Fruit fly (Drosophila melanogaster) whole organism: ENCODE results near the gene CG17597.
A peak's percentile ranks its signal among the peaks of the same experiment; 100 is the strongest.

ENCODE experiments used
- CG8478 ChIP-seq: fragments of >200 bp; optimal IDR thresholded peaks from 2 replicates; lab custom pipeline; 2018; ENCODE audit warnings: inconsistent platforms
- Dll ChIP-seq: fragments of >200 bp; optimal IDR thresholded peaks from 2 replicates; lab custom pipeline; 2017
- EcR ChIP-seq, 2 experiments: fragments of >200 bp; optimal IDR thresholded peaks; 2 replicates each; lab custom pipeline; 2017; ENCODE audit warnings: missing biosample characterization in 2 of 2, missing genetic modification characterization in 2 of 2, missing genetic modification reagents in 2 of 2
- pan ChIP-seq: fragments of >200 bp; optimal IDR thresholded peaks from 2 replicates; lab custom pipeline; 2017
- psq ChIP-seq: fragments of >200 bp; optimal IDR thresholded peaks from 2 replicates; lab custom pipeline; 2017
- usp ChIP-seq: fragments of >200 bp; optimal IDR thresholded peaks from 2 replicates; lab custom pipeline; 2017; ENCODE audit warnings: missing biosample characterization, missing genetic modification characterization, mixed read lengths

CG17597 gene

DNA sequence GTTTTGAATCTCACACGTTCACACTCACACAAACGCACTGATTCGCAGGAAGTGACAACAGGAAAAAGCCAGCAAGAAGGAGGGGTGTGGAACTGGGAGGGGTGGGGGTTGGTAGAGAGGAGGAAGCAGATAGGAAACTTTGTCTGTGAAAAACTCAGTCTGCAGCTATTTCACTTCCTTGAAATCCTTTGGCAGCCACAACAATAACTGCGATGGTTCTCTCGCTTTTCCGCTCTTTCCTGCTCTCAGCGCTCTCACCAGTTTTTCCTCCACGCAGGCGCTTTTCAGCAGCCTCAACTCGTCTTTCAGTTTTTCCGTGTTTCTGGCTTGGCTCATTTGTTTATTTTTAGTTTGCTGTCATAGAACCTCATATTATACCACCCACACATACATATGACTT, 15.9 kb upstream of the CG17597 start:
- TF ChIP-seq EcR (GFP tag; optimal IDR thresholded peaks at IDR 0.05; lab: Kevin White, UChicago) (no peak), Dll (no peak)

DNA sequence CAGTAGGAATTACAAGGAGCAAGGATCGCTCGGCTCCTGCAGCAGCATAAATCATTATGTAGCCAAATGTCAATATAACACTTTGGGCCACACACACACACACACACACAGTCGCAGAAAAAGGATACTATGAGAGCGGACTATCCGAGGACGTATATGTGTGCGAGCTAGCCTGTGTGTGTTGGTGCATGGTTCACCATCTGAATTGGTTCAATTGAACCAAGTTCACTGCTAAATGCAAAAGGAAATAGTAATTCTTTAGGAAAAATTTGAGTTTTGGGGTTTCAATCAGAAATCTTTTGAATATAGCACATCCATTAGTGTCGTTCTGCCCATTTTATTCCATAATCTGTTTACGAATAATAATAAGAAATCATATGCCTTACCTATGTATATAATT, 15.2 kb upstream of the CG17597 start:
- TF ChIP-seq EcR (GFP tag; optimal IDR thresholded peaks at IDR 0.05; lab: Kevin White, UChicago) (no peak), Dll (no peak), CG8478 (lab: Kevin White, UChicago) (no peak)

DNA sequence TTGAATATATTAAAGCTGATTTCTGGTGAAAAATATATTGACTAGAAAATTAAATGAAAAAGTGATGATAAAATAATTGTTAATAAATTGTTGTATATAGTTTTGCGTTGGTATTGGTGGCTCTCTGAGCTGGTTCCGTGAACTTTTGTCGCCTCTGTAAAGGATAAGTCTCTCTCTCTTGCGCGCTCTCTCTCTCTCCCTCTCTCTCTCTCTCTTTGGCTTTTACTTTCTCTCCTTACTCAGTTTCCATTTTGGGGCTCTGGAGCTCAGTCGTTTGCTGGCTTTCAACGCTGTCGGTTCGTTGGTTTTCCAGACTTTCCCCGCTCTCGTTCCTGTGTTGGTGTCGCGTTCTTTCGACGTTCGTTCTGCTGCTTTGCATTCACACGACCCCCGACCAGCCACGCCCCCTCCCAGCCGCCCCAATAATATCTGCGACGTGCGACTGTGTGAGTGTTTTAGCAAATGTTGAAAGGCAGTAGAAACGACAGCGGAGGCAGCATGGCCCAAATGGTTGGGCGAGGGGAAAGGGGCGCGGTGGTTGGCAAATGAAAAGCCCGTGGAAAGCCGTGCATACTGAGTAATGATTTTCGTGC, 14.1 kb upstream of the CG17597 start, which contains the start of gene CG17321:
TSS of gene CG17321 (plus strand) at position 268 of the 593 bp plus-strand sequence.
- TF ChIP-seq Dll (no peak), pan (lab: Kevin White, UChicago) (no peak)

DNA sequence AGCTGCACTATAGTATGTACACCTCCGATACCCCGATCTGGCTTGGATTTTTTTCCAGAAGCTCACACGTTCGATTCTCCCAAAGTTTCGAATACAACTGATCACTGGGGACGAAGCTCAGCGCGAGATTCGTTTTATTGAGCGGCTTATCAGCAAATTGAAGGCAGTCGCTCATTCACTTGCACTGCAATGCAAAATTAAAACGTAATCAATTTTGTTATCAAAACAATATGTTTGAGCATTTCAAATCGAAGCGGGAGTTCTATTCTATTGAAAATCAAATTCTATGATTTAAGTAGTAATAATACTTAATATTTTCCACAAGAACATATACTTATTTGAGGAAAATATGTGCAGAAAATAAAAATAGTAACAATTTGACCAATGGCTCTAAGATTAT, 13.5 kb upstream of the CG17597 start, which contains the start of gene CG33120:
TSS of gene CG33120 (minus strand) at position 101 of the 400 bp plus-strand sequence.
- TF ChIP-seq usp (GFP tag; lab: Kevin White, UChicago) (no peak), psq (lab: Kevin White, UChicago) (no peak), CG8478 (lab: Kevin White, UChicago) (no peak), Dll (no peak), pan (lab: Kevin White, UChicago) (no peak), EcR (GFP tag; optimal IDR thresholded peaks at IDR 0.05; lab: Kevin White, UChicago) (no peak)

DNA sequence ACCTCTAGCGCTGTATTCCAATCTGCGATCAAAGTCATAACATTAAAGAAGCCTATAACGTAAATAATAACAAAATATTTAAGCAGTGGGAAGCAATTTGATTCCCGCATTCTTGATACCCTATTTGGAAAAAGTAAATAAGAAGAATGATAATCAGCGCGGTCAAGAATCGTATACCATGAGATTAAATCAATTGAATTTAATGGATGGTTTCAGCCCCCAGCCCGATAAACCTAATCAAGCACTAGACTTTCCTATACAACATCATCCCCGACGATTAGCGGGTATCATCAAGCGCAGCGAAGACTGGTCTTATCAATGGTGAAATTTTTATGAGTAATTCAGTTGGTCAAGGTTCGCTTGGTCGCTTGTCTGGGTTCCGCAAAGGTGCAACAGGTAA, 12.6 kb upstream of the CG17597 start:
- TF ChIP-seq psq (lab: Kevin White, UChicago) (no peak), CG8478 (lab: Kevin White, UChicago) (no peak), pan (lab: Kevin White, UChicago) (no peak), usp (GFP tag; lab: Kevin White, UChicago) (no peak), Dll (no peak), EcR (GFP tag; optimal IDR thresholded peaks at IDR 0.05; lab: Kevin White, UChicago) (no peak)

DNA sequence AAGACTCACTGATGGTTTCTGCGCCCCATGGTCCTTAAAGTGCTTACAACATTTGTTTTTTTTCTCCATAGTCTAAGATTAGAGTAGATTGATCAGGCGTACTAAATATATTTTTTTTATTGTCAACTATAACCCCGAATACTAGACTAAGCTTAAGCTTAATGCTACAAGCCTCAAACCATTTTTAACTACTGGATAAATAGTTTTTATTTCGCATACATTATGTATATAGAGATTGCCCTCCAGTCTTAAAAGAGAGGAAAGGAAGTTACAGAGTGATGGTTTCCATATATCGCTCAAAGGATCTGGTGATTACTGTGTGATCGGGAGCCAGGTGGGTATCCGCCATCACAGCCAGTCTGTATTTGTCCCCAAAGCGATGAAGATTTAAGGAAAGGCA, 10.3 kb upstream of the CG17597 start, which contains the start of gene CG31752:
TSS of gene CG31752 (minus strand) at position 101 of the 400 bp plus-strand sequence.
- no peak for TF ChIP-seq Dll

DNA sequence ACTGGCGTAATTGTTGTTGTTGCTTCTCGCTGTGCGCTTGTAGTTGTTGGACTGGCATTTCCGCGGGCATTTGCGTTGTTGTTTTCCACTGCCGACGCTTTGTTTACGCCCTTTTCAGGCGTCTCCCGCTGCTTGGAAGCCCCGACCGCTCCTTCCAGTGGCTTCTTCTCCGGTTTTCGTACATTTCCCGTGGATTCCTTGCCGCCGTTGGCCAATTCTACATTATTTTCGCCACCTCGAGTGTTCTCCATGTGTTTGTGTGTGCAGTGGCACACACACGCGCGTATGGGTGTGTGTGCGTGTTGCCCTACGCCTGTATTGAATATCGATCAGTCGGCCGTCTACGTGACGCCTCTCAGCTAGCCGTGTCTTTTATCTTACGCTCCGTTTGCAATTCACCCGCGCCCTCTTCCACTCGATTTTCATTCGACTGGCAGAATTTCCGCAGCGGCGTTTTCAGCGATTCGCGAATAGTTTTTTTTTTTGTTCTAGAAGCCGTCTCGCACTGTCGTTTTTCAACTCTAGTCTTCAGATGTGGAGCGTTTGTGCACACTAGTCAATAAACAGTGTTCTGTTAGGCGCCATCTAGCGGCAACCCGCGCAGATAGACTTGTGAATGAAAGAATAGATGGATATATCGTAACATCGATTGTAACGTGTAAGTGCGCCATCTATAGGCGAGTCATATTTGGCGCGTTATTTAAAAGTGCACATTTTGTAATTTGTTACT, 8.4 kb upstream of the CG17597 start, which contains the start of gene CG10600:
TSS of gene CG10600 (minus strand) at position 537 of the 730 bp plus-strand sequence.
- TF ChIP-seq CG8478 (lab: Kevin White, UChicago) (no peak), usp (GFP tag; lab: Kevin White, UChicago) (no peak), psq (lab: Kevin White, UChicago) (no peak), EcR (GFP tag; optimal IDR thresholded peaks at IDR 0.05; lab: Kevin White, UChicago) (no peak), pan (lab: Kevin White, UChicago) (no peak), Dll (no peak)

DNA sequence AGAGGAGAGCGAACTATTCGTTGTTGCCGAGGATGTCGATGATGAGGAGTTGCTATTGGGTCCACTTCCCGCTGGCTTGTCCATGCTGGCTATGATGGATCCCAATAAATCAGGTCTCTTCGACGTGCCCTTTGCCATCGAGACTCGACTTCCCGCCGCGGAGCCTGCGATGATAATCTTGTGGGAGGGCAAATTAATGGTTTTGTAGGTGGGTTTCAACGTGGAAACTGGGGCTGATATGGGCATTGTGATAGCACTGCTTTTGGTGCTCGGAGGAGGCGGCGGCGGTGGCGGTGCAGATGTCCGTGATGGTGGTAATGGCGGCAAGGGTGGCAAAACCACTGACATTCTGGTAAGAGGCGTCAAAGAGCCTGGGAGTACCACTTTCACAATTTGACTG, 3.6 kb upstream of the CG17597 start:
- no peak for TF ChIP-seq usp (GFP tag; lab: Kevin White, UChicago)
- no peak for TF ChIP-seq CG8478 (lab: Kevin White, UChicago)
- no peak for TF ChIP-seq psq (lab: Kevin White, UChicago)
- TF ChIP-seq pan (lab: Kevin White, UChicago): no peak
- TF ChIP-seq Dll: no peak
- no peak for TF ChIP-seq EcR (GFP tag; optimal IDR thresholded peaks at IDR 0.05; lab: Kevin White, UChicago)

DNA sequence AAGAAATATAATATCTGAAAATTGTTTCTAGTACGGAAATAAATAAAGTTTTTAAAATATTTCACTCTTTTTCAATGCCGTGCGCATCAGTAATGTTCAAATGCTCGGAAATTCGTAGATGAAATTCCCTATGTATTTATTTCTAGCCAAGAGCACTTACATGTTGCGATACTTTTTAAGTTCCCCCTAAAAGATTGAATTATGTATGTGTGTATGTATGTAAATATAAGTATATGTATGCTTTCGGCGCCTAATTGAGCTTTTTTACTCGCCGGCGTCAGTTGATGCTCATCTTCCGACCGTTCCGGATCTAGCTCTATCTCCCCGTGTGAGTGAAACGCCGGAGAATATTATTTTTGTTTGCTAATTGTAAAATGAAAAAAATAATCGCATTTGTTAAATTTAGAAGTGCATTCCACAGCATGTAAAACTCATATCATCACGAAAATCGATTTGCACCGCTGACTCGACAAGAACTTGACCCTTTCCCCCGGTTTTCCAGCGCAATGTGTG, 4.4 kb downstream of the CG17597 start, which contains the start of gene Ugt36E1:
TSS of gene Ugt36E1 (plus strand) at position 275 of the 513 bp plus-strand sequence.
- TF ChIP-seq pan (lab: Kevin White, UChicago) (peak; percentile 30), usp (GFP tag; lab: Kevin White, UChicago) (no peak), Dll (no peak), CG8478 (lab: Kevin White, UChicago) (no peak)

DNA sequence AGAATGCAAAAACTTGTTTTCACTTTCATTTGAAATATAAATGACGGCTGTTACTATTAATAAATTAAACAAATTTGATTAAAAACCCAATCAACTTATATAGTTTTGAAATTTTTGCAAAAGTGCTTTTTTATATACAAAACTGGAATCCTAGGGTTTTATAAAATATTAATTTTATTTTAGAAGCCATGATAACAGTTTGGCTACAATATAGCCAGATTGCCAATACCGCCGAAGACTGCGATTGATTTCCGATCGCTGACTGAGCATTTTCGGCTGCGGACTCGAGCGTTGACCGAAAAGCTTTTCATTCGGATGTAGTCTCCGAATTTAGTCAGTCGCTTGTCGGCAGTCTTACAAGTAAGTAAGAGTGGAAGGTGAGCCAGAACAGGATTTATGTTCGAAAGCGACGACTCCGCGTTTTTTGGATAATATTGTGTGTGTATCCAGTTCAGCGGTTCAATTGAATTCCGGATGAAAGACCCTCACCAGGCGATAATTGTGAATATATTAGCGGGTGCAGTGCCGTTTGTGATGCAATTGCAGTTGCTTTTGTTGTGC, 7.6 kb downstream of the CG17597 start, which contains the start of gene Ugt36D1:
TSS of gene Ugt36D1 (plus strand) at position 306 of the 561 bp plus-strand sequence.
- TF ChIP-seq CG8478 (lab: Kevin White, UChicago): no peak
- no peak for TF ChIP-seq pan (lab: Kevin White, UChicago)
- peak in 1 of 2 experiments; percentile 21 for TF ChIP-seq EcR (GFP tag; optimal IDR thresholded peaks at IDR 0.05; lab: Kevin White, UChicago)
- no peak for TF ChIP-seq usp (GFP tag; lab: Kevin White, UChicago)
- no peak for TF ChIP-seq Dll

DNA sequence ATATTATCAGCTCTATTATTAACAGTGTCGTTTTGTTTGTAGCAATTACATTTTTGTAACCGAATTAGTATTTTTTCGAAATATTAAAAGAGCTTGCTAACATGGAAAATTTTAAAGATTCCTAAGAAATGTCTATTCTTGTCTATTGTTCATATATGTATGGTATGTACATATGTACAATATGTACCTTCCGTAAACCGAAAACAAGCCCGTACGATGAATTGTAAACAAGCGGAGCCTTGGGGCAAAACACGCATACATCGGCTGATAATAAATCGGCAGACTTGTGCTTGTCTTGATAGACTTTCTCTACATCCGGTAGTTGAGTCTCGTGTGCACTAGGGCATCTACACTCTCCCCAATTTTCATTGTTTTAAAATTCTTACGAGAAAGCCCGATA, 8.1 kb downstream of the CG17597 start:
- TF ChIP-seq EcR (GFP tag; optimal IDR thresholded peaks at IDR 0.05; lab: Kevin White, UChicago): no peak
- no peak for TF ChIP-seq pan (lab: Kevin White, UChicago)
- TF ChIP-seq psq (lab: Kevin White, UChicago): no peak
- no peak for TF ChIP-seq usp (GFP tag; lab: Kevin White, UChicago)
- TF ChIP-seq Dll: no peak
- TF ChIP-seq CG8478 (lab: Kevin White, UChicago): no peak

DNA sequence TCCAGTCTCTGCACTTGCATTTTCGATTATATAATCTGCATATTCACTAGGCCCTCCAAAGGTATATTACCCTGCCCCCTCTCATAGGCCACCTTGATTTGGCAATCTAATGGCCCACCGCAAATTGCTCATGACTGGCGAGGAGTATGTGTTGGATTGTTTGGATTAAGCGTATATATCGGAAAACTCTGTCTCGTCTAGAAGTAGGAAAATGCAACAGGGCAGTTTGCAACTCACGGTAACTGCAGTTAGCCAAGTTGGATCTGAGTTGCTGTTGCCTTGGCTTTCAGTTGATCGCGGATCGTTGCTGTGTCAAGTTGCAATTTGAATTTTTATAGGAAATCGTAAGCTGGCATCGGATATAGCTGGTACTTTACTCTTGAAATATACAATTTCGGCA, 11.9 kb downstream of the CG17597 start, which contains the start of gene Ugt36F1:
TSS of gene Ugt36F1 (plus strand) at position 301 of the 400 bp plus-strand sequence.
- TF ChIP-seq EcR (GFP tag; optimal IDR thresholded peaks at IDR 0.05; lab: Kevin White, UChicago) (no peak), Dll (no peak), pan (lab: Kevin White, UChicago) (no peak), usp (GFP tag; lab: Kevin White, UChicago) (no peak), CG8478 (lab: Kevin White, UChicago) (no peak), psq (lab: Kevin White, UChicago) (no peak)
